Fruit fly (Drosophila melanogaster): Measurements from ENCODE around the gene CG4281.

The CG4281 gene

dm6 chrX:2041981-2042847 lies 22.7 kb downstream of the CG4281 start, which contains the start of the genes Actn and usp (continued):
- no peak for TF ChIP-seq YL-1 (GFP tag; optimal IDR thresholded peaks at IDR 0.05)
- peak; percentile 18 for TF ChIP-seq Blimp-1 (GFP tag; optimal IDR thresholded peaks at IDR 0.05)
- no peak for TF ChIP-seq usp (GFP tag; optimal IDR thresholded peaks at IDR 0.05)
- no peak for TF ChIP-seq CG7556 (GFP tag; optimal IDR thresholded peaks at IDR 0.05)
- peak; percentile 31 for TF ChIP-seq bcd (GFP tag; optimal IDR thresholded peaks at IDR 0.05)
- no peak for TF ChIP-seq eyg (GFP tag; optimal IDR thresholded peaks at IDR 0.05)
- no peak for TF ChIP-seq CG8765 (GFP tag; IDR thresholded peaks at IDR 0.05)
- no peak for TF ChIP-seq fd3F (GFP tag; optimal IDR thresholded peaks at IDR 0.05)
- TF ChIP-seq row (GFP tag; IDR thresholded peaks at IDR 0.05) = peak; percentile 76
- TF ChIP-seq CTCF (GFP tag; optimal IDR thresholded peaks at IDR 0.05) = no peak
- no peak for TF ChIP-seq CG12071 (GFP tag; optimal IDR thresholded peaks at IDR 0.05)
- TF ChIP-seq tup (GFP tag; optimal IDR thresholded peaks at IDR 0.05) = no peak
- peak; percentile 8 for TF ChIP-seq CG17359 (tag; optimal IDR thresholded peaks at IDR 0.05)
- TF ChIP-seq HLH4C (GFP tag; IDR thresholded peaks at IDR 0.05; ENCODE audit: partially characterized antibody) = no peak
- TF ChIP-seq CG8359 (GFP tag; optimal IDR thresholded peaks at IDR 0.05; ENCODE audit: borderline replicate concordance) = no peak
- TF ChIP-seq fd96Cb (tag; optimal IDR thresholded peaks at IDR 0.05) = no peak
- TF ChIP-seq wor (GFP tag; IDR thresholded peaks at IDR 0.05) = no peak
- no peak for TF ChIP-seq Atf-2 (GFP tag; optimal IDR thresholded peaks at IDR 0.05)
- no peak for TF ChIP-seq ham (GFP tag; IDR thresholded peaks at IDR 0.05)
- TF ChIP-seq CG10321 (GFP tag; IDR thresholded peaks at IDR 0.05) = no peak
- no peak for TF ChIP-seq CG33557 (GFP tag; optimal IDR thresholded peaks at IDR 0.05)
- no peak for TF ChIP-seq Camta (GFP tag; optimal IDR thresholded peaks at IDR 0.05)
- TF ChIP-seq Sin3A (optimal IDR thresholded peaks at IDR 0.05) = no peak
- no peak for TF ChIP-seq CG14965 (GFP tag; optimal IDR thresholded peaks at IDR 0.05; ENCODE audit: borderline replicate concordance)
- peak; percentile 12 for TF ChIP-seq CG34376 (GFP tag; optimal IDR thresholded peaks at IDR 0.05)
- TF ChIP-seq ken (GFP tag; IDR thresholded peaks at IDR 0.05) = no peak
- TF ChIP-seq Xbp1 (GFP tag; optimal IDR thresholded peaks at IDR 0.05) = peak; percentile 28
- TF ChIP-seq CG9817 (tag; optimal IDR thresholded peaks at IDR 0.05) = no peak
- no peak for TF ChIP-seq hb (GFP tag; IDR thresholded peaks at IDR 0.05; ENCODE audit: partially characterized antibody)
- no peak; the same call in 1 of the 2 replicates for TF ChIP-seq MBD-R2 (GFP tag; IDR thresholded peaks at IDR 0.05)
- no peak for TF ChIP-seq Tbp (GFP tag; optimal IDR thresholded peaks at IDR 0.05)
- peak in 1 of 2 experiments; percentile 82 for TF ChIP-seq crp (GFP tag; optimal IDR thresholded peaks at IDR 0.05)
- TF ChIP-seq CG4424 (GFP tag; optimal IDR thresholded peaks at IDR 0.05) = peak; percentile 45
- TF ChIP-seq CG14441 (GFP tag; IDR thresholded peaks at IDR 0.05) = 0 out of 2 replicates have a peak, but pooled peaks have one; percentile 5
- no peak for TF ChIP-seq CG1602 (GFP tag; optimal IDR thresholded peaks at IDR 0.05)
- peak; percentile 49 for TF ChIP-seq Drgx (GFP tag; IDR thresholded peaks at IDR 0.05)
- TF ChIP-seq CG31365 (tag; optimal IDR thresholded peaks at IDR 0.05) = no peak
- no peak for TF ChIP-seq CG6272 (GFP tag; IDR thresholded peaks at IDR 0.05)
- no peak for TF ChIP-seq hth (optimal IDR thresholded peaks at IDR 0.05)
- TF ChIP-seq sqz (GFP tag; optimal IDR thresholded peaks at IDR 0.05) = peak; percentile 49
- no peak for TF ChIP-seq sens-2 (GFP tag; IDR thresholded peaks at IDR 0.05)
- TF ChIP-seq zf30C (GFP tag; optimal IDR thresholded peaks at IDR 0.05) = no peak
- no peak for TF ChIP-seq CG10959 (GFP tag; IDR thresholded peaks at IDR 0.05)
- TF ChIP-seq zfh2 (GFP tag; optimal IDR thresholded peaks at IDR 0.05) = no peak
- TF ChIP-seq Taf1 (GFP tag; IDR thresholded peaks at IDR 0.05) = no peak
- peak; percentile 33; the same call in 1 of the 2 replicates for TF ChIP-seq slbo (GFP tag; IDR thresholded peaks at IDR 0.05)
- TF ChIP-seq dmrt99B (tag; optimal IDR thresholded peaks at IDR 0.05) = peak; percentile 22
- no peak for TF ChIP-seq Six4 (GFP tag; optimal IDR thresholded peaks at IDR 0.05)
- no peak for TF ChIP-seq CG9876 (GFP tag; optimal IDR thresholded peaks at IDR 0.05)
- TF ChIP-seq chn (GFP tag; optimal IDR thresholded peaks at IDR 0.05) = no peak
- TF ChIP-seq dpn (GFP tag; optimal IDR thresholded peaks at IDR 0.05) = peak in 1 of 2 experiments; percentile 8
